Worm (Caenorhabditis elegans) whole organism, L1 larva: Measurements from ENCODE around the gene lin-15B.

Source experiments
- C16A3.4 ChIP-seq: fragments of 150-350 bp; optimal IDR thresholded peaks from 2 replicates; lab custom pipeline; 2014; ENCODE audit warnings: missing biosample characterization, missing genetic modification characterization
- ama-1 ChIP-seq: fragments of 150-350 bp; optimal IDR thresholded peaks from 2 replicates; lab custom pipeline; 2014
- blmp-1 ChIP-seq: fragments of 150-350 bp; optimal IDR thresholded peaks from 2 replicates; lab custom pipeline; 2014; ENCODE audit warnings: missing biosample characterization, missing genetic modification characterization
- elt-3 ChIP-seq, 6 experiments: fragments of 150-350 bp in 1 of 6; sonication (generic microtip); optimal IDR thresholded peaks; 2 replicates each; lab custom pipeline; 2017 to 2018; ENCODE audit warnings: missing biosample characterization in 6 of 6, missing genetic modification characterization in 6 of 6, inconsistent platforms in 1 of 6
- mdl-1 ChIP-seq, 2 experiments: fragments of 150-350 bp; optimal IDR thresholded peaks; 2 replicates each; lab custom pipeline; 2014 to 2017; ENCODE audit warnings: missing biosample characterization in 2 of 2, missing genetic modification characterization in 2 of 2, inconsistent platforms in 1 of 2
- nhr-237 ChIP-seq: fragments of 150-350 bp; optimal IDR thresholded peaks from 2 replicates; lab custom pipeline; 2014; ENCODE audit warnings: missing biosample characterization, missing genetic modification characterization
- nhr-77 ChIP-seq: fragments of 150-350 bp; optimal IDR thresholded peaks from 2 replicates; lab custom pipeline; 2014; ENCODE audit warnings: missing biosample characterization, missing genetic modification characterization
- skn-1 ChIP-seq: fragments of 150-350 bp; optimal IDR thresholded peaks from 2 replicates; lab custom pipeline; 2014; ENCODE audit warnings: missing biosample characterization, missing genetic modification characterization
- swsn-7 ChIP-seq: sonication (generic microtip); optimal IDR thresholded peaks from 2 replicates; lab custom pipeline; 2016; ENCODE audit warnings: missing genetic modification characterization, missing compliant biosample characterization
- unc-62 ChIP-seq: fragments of 150-350 bp; optimal IDR thresholded peaks from 2 replicates; lab custom pipeline; 2014; ENCODE audit warnings: missing biosample characterization, missing genetic modification reagents, missing genetic modification characterization
- vab-15 ChIP-seq: sonication (generic microtip); optimal IDR thresholded peaks from 2 replicates; lab custom pipeline; 2017; ENCODE audit warnings: missing genotype, mild to moderate bottlenecking, missing genetic modification characterization, missing compliant biosample characterization

ce11 chrX:15768532-15768931 is 42.6 kb downstream of the lin-15B start:
- TF ChIP-seq ama-1 (lab: Kevin White, UChicago) (no peak), nhr-77 (tag; lab: Kevin White, UChicago) (no peak), swsn-7 (tag; lab: Kevin White, UChicago) (no peak), unc-62 (GFP tag; lab: Kevin White, UChicago) (no peak), mdl-1 (tag; optimal IDR thresholded peaks at IDR 0.05; lab: Kevin White, UChicago) (no peak), vab-15 (tag; lab: Kevin White, UChicago) (no peak), elt-3 (tag; optimal IDR thresholded peaks at IDR 0.05; lab: Kevin White, UChicago) (no peak), nhr-237 (no peak), skn-1 (tag; lab: Kevin White, UChicago) (no peak), C16A3.4 (no peak), blmp-1 (tag; lab: Kevin White, UChicago) (no peak)
